Worm (Caenorhabditis elegans) whole organism, L1 larva: ENCODE data around the gene F48G7.9.
A peak's percentile ranks its signal among the peaks of the same experiment; 100 is the strongest.

ENCODE experiments used
- C04F5.9 ChIP-seq: sonication (generic microtip); optimal IDR thresholded peaks from 2 replicates; lab custom pipeline; 2016; ENCODE audit warnings: missing genetic modification characterization, missing compliant biosample characterization
- C34B4.2 ChIP-seq: sonication (generic microtip); optimal IDR thresholded peaks from 2 replicates; lab custom pipeline; 2017; ENCODE audit warnings: mild to moderate bottlenecking, missing genetic modification characterization, missing compliant biosample characterization
- Y116A8C.19 ChIP-seq: sonication (generic microtip); optimal IDR thresholded peaks from 2 replicates; lab custom pipeline; 2016; ENCODE audit warnings: missing compliant biosample characterization, missing genetic modification characterization, borderline replicate concordance
- alr-1 ChIP-seq: fragments of 200-800 bp; sonication (Bioruptor generic); optimal IDR thresholded peaks from 2 replicates; lab custom pipeline; 2018; ENCODE audit warnings: borderline replicate concordance, mild to moderate bottlenecking, missing genetic modification characterization, missing compliant biosample characterization
- aly-2 ChIP-seq: fragments of 150-350 bp; optimal IDR thresholded peaks from 2 replicates; lab custom pipeline; 2014; ENCODE audit warnings: missing biosample characterization, missing genetic modification characterization
- ama-1 ChIP-seq: fragments of 150-350 bp; optimal IDR thresholded peaks from 2 replicates; lab custom pipeline; 2014
- ceh-82 ChIP-seq, 3 experiments: fragments of 150-350 bp in 1 of 3; sonication (generic microtip) in 2 of 3; optimal IDR thresholded peaks; 2 replicates each; lab custom pipeline; 2014 to 2017; ENCODE audit warnings: missing biosample characterization in 3 of 3, missing genetic modification characterization in 3 of 3
- ces-1 ChIP-seq: fragments of 150-350 bp; optimal IDR thresholded peaks from 2 replicates; lab custom pipeline; 2014; ENCODE audit warnings: missing biosample characterization, missing genetic modification reagents, missing genetic modification characterization
- egl-27 ChIP-seq, 2 experiments: fragments of 150-350 bp in 1 of 2; sonication (generic microtip); optimal IDR thresholded peaks; 3 replicates each; lab custom pipeline; 2017 to 2018; ENCODE audit warnings: missing biosample characterization in 2 of 2, missing genetic modification characterization in 2 of 2, missing genetic modification reagents in 2 of 2
- elt-2 ChIP-seq: sonication (generic microtip); optimal IDR thresholded peaks from 2 replicates; lab custom pipeline; 2016; ENCODE audit warnings: missing genetic modification characterization, mild to moderate bottlenecking, inconsistent platforms, missing compliant biosample characterization, missing genetic modification reagents
- fkh-8 ChIP-seq: sonication (generic microtip); optimal IDR thresholded peaks from 2 replicates; lab custom pipeline; 2016; ENCODE audit warnings: mild to moderate bottlenecking, missing genetic modification characterization, missing compliant biosample characterization
- grh-1 ChIP-seq: fragments of 200-800 bp; sonication (Bioruptor generic); IDR thresholded peaks from 2 replicates; pipeline ENCODE4 v1.3.6; 2022; ENCODE audit warnings: missing genetic modification reagents, missing genetic modification characterization, missing compliant biosample characterization
- hlh-4 ChIP-seq: sonication (generic microtip); optimal IDR thresholded peaks from 2 replicates; lab custom pipeline; 2016; ENCODE audit warnings: mild to moderate bottlenecking, missing genetic modification characterization, missing compliant biosample characterization
- irx-1 ChIP-seq: sonication (generic microtip); optimal IDR thresholded peaks from 2 replicates; lab custom pipeline; 2016; ENCODE audit warnings: missing genetic modification characterization, missing compliant biosample characterization
- lin-13 ChIP-seq: fragments of 150-350 bp; optimal IDR thresholded peaks from 2 replicates; lab custom pipeline; 2014; ENCODE audit warnings: missing biosample characterization, missing genetic modification reagents, missing genetic modification characterization
- lin-14 ChIP-seq: fragments of 200-800 bp; sonication (Bioruptor generic); optimal IDR thresholded peaks from 2 replicates; lab custom pipeline; 2018; ENCODE audit warnings: mild to moderate bottlenecking, missing genetic modification characterization, moderate library complexity, missing compliant biosample characterization
- lin-15B ChIP-seq: fragments of 150-350 bp; sonication (generic microtip); optimal IDR thresholded peaks from 3 replicates; lab custom pipeline; 2014; ENCODE audit warnings: missing biosample characterization, missing genetic modification characterization
- lin-39 ChIP-seq: fragments of 150-350 bp; optimal IDR thresholded peaks from 2 replicates; lab custom pipeline; 2014; ENCODE audit warnings: missing biosample characterization, missing genetic modification reagents, missing genetic modification characterization
- lsy-2 ChIP-seq, 2 experiments: fragments of 150-350 bp; optimal IDR thresholded peaks; 2 replicates each; lab custom pipeline; 2014; ENCODE audit warnings: missing biosample characterization in 2 of 2, missing genetic modification characterization in 2 of 2
- mdl-1 ChIP-seq, 2 experiments: fragments of 150-350 bp; optimal IDR thresholded peaks; 2 replicates each; lab custom pipeline; 2014 to 2017; ENCODE audit warnings: missing biosample characterization in 2 of 2, missing genetic modification characterization in 2 of 2, inconsistent platforms in 1 of 2
- nhr-11 ChIP-seq: fragments of 150-350 bp; optimal IDR thresholded peaks from 2 replicates; lab custom pipeline; 2014; ENCODE audit warnings: missing biosample characterization, missing genetic modification characterization
- nhr-19 ChIP-seq: fragments of 200-800 bp; sonication (Bioruptor generic); conservative IDR thresholded peaks from 2 replicates; pipeline ENCODE4 v1.3.6; 2022; ENCODE audit warnings: missing genetic modification characterization, missing compliant biosample characterization
- nhr-20 ChIP-seq: sonication (generic microtip); optimal IDR thresholded peaks from 2 replicates; lab custom pipeline; 2016; ENCODE audit warnings: mild to moderate bottlenecking, missing genetic modification characterization, missing compliant biosample characterization
- nhr-47 ChIP-seq: sonication (generic microtip); optimal IDR thresholded peaks from 2 replicates; lab custom pipeline; 2016; ENCODE audit warnings: mild to moderate bottlenecking, missing genetic modification characterization, moderate library complexity, missing compliant biosample characterization
- nhr-71 ChIP-seq: sonication (generic microtip); optimal IDR thresholded peaks from 2 replicates; lab custom pipeline; 2016; ENCODE audit warnings: mild to moderate bottlenecking, missing genetic modification characterization, moderate library complexity, missing compliant biosample characterization
- nhr-76 ChIP-seq: sonication (generic microtip); optimal IDR thresholded peaks from 2 replicates; lab custom pipeline; 2017; ENCODE audit warnings: missing biosample characterization, missing genetic modification characterization
- nhr-77 ChIP-seq: fragments of 150-350 bp; optimal IDR thresholded peaks from 2 replicates; lab custom pipeline; 2014; ENCODE audit warnings: missing biosample characterization, missing genetic modification characterization
- nhr-90 ChIP-seq: sonication (generic microtip); optimal IDR thresholded peaks from 2 replicates; lab custom pipeline; 2016; ENCODE audit warnings: mild to moderate bottlenecking, missing genetic modification characterization, missing compliant biosample characterization; ENCODE audit not compliant: poor library complexity
- pax-3 ChIP-seq: fragments of 200-800 bp; sonication (Bioruptor generic); optimal IDR thresholded peaks from 2 replicates; lab custom pipeline; 2018; ENCODE audit warnings: mild to moderate bottlenecking, missing genetic modification characterization, moderate library complexity, missing compliant biosample characterization
- pqm-1 ChIP-seq: sonication (generic microtip); optimal IDR thresholded peaks from 3 replicates; lab custom pipeline; 2017; ENCODE audit warnings: missing biosample characterization, missing genetic modification characterization
- rnt-1 ChIP-seq: sonication (generic microtip); optimal IDR thresholded peaks from 2 replicates; lab custom pipeline; 2016; ENCODE audit warnings: mild to moderate bottlenecking, missing genetic modification characterization, moderate library complexity, missing compliant biosample characterization
- snu-23 ChIP-seq: sonication (generic microtip); optimal IDR thresholded peaks from 2 replicates; lab custom pipeline; 2016; ENCODE audit warnings: missing genetic modification characterization, missing compliant biosample characterization
- sox-4 ChIP-seq: sonication (generic microtip); optimal IDR thresholded peaks from 2 replicates; lab custom pipeline; 2016; ENCODE audit warnings: missing genetic modification characterization, missing compliant biosample characterization
- sptf-1 ChIP-seq: fragments of 150-350 bp; optimal IDR thresholded peaks from 2 replicates; lab custom pipeline; 2014; ENCODE audit warnings: missing biosample characterization, missing genetic modification characterization
- swsn-7 ChIP-seq: sonication (generic microtip); optimal IDR thresholded peaks from 2 replicates; lab custom pipeline; 2016; ENCODE audit warnings: missing genetic modification characterization, missing compliant biosample characterization
- tbx-2 ChIP-seq: sonication (generic microtip); optimal IDR thresholded peaks from 2 replicates; lab custom pipeline; 2016; ENCODE audit warnings: missing genetic modification characterization, missing compliant biosample characterization
- unc-86 ChIP-seq: sonication (generic microtip); optimal IDR thresholded peaks from 2 replicates; lab custom pipeline; 2016; ENCODE audit warnings: missing genetic modification characterization, missing compliant biosample characterization
- zip-4 ChIP-seq: fragments of 200-800 bp; sonication (Bioruptor generic); optimal IDR thresholded peaks from 2 replicates; lab custom pipeline; 2018; ENCODE audit warnings: mild to moderate bottlenecking, missing genetic modification characterization, moderate library complexity, missing compliant biosample characterization
- ztf-11 ChIP-seq, 2 experiments: sonication (generic microtip); optimal IDR thresholded peaks; 2 replicates each; lab custom pipeline; 2016 to 2017; ENCODE audit warnings: missing genetic modification characterization in 2 of 2, missing biosample characterization in 1 of 2, missing compliant biosample characterization in 1 of 2

The F48G7.9 gene

DNA sequence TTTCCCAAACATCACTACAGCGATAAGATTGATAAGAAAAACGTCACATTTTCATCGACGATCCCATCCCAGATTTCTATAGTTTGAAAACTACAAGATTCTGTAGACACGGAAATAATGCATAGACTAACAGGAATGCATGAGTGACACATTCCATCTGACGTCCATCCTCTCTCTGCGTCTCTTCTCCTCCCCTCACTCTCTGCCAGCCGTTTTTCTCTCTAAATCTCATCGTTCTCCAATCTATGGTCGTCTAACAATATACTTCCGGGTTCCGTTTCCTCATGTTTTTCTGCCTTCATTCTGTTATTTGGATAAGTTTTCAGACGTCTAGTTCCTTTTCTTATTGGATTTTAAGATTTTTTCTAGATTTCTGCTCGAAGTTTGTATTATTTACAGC is 9.4 kb downstream of the F48G7.9 start, which contains the start of gene F48G7.4 (continued):
- TF ChIP-seq zip-4 (GFP tag; lab: Kevin White, UChicago) (no peak), nhr-90 (no peak), C34B4.2 (no peak), lin-13 (peak; percentile 15), nhr-19 (GFP tag; lab: Robert Waterston, UW) (peak; percentile 60), ama-1 (lab: Kevin White, UChicago) (no peak), Y116A8C.19 (tag; lab: Kevin White, UChicago) (no peak), grh-1 (GFP tag; lab: Robert Waterston, UW) (peak; percentile 48; the same call in 1 of the 2 replicates), aly-2 (tag; lab: Kevin White, UChicago) (peak; percentile 54), irx-1 (peak; percentile 47), lin-14 (GFP tag; lab: Kevin White, UChicago) (peak; percentile 100), pqm-1 (no peak), pax-3 (tag; lab: Kevin White, UChicago) (peak; percentile 3), ceh-82 (tag; optimal IDR thresholded peaks at IDR 0.05; lab: Kevin White, UChicago) (peak; percentile 69 to 90 (median 76)), lin-39 (tag; lab: Kevin White, UChicago) (no peak), lsy-2 (tag; optimal IDR thresholded peaks at IDR 0.05; lab: Kevin White, UChicago) (peak in 1 of 2 experiments; percentile 72), snu-23 (peak; percentile 86), C04F5.9 (tag; lab: Kevin White, UChicago) (no peak), nhr-47 (peak; percentile 86), nhr-76 (tag; lab: Kevin White, UChicago) (no peak), rnt-1 (tag; lab: Kevin White, UChicago) (peak; percentile 67), sox-4 (tag; lab: Kevin White, UChicago) (peak; percentile 13), egl-27 (tag; optimal IDR thresholded peaks at IDR 0.05; lab: Kevin White, UChicago) (peak in 1 of 2 experiments; percentile 45)

DNA sequence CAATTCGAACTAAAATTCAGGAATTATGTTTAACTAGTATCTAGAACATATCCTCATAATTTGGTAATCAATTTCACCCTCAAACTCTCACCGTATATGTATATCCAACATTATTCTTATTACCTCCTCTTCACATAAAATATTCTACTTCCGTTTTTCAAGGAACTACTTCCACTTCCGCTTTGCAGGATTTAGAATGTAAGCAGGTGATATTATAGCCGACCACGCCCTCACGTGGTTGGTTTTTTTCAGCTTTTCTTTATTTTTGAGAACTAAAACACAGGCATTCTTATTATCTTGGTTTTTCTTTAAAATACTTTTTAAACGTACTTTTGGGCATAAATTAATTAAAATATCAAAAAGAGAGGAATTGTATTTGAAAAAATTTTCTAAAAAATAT is 10.5 kb downstream of the F48G7.9 start:
- TF ChIP-seq Y116A8C.19 (tag; lab: Kevin White, UChicago) (no peak), lin-14 (GFP tag; lab: Kevin White, UChicago) (peak; percentile 75), fkh-8 (tag; lab: Kevin White, UChicago) (peak; percentile 93), ces-1 (no peak), lsy-2 (tag; optimal IDR thresholded peaks at IDR 0.05; lab: Kevin White, UChicago) (peak in 1 of 2 experiments; percentile 38), unc-86 (tag; lab: Kevin White, UChicago) (peak; percentile 34), nhr-47 (peak; percentile 77), sox-4 (tag; lab: Kevin White, UChicago) (peak; percentile 43), nhr-71 (tag; lab: Kevin White, UChicago) (peak; percentile 82), hlh-4 (tag; lab: Kevin White, UChicago) (peak; percentile 97), nhr-11 (tag; lab: Kevin White, UChicago) (peak; percentile 27), nhr-20 (tag; lab: Kevin White, UChicago) (peak; percentile 44), mdl-1 (tag; optimal IDR thresholded peaks at IDR 0.05; lab: Kevin White, UChicago) (no peak), swsn-7 (tag; lab: Kevin White, UChicago) (peak; percentile 28), tbx-2 (no peak)

DNA sequence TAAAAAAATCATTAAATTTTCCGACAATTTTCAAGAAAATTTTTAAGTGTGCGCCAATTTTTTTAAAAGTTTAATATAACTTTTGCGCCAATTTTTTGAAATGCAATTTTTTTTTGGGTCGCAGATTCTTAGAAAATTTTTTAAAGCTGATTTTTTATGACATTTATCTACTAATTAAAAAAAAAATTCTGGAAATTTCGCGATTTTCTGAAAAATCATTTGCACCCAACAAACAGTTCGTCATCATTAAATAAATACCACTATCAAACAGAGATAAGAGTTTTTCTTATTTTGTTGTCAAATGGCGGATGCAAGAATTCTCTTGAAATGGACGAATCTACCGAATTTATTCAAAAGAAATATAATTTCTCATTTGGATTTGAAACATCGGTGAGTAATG is 13.2 kb downstream of the F48G7.9 start, which contains the start of gene F48G7.13:
Gene F48G7.13 (plus strand): TSS at position 301 of the 400 bp plus-strand sequence.
- TF ChIP-seq ztf-11 (tag; optimal IDR thresholded peaks at IDR 0.05; lab: Kevin White, UChicago) (no peak), zip-4 (GFP tag; lab: Kevin White, UChicago) (no peak), nhr-19 (GFP tag; lab: Robert Waterston, UW) (no peak), egl-27 (tag; optimal IDR thresholded peaks at IDR 0.05; lab: Kevin White, UChicago) (no peak), elt-2 (tag; lab: Kevin White, UChicago) (no peak), sptf-1 (tag; lab: Kevin White, UChicago) (no peak), nhr-77 (tag; lab: Kevin White, UChicago) (no peak), lin-15B (tag; lab: Kevin White, UChicago) (no peak), nhr-71 (tag; lab: Kevin White, UChicago) (no peak), alr-1 (tag; lab: Kevin White, UChicago) (no peak)
- TF ChIP-seq, all 84 proteins: peak for 0
